Fruit fly (Drosophila melanogaster) whole organism, pupa: ENCODE measurements around the gene LSm3.

Experiments
- CG10348 ChIP-seq: fragments of 200-800 bp; sonication (Bioruptor generic); IDR thresholded peaks from 2 replicates; pipeline ENCODE4 v1.3.6; 2022; ENCODE audit warnings: missing biosample characterization, missing genetic modification characterization
- CG12605 ChIP-seq: fragments of 200-800 bp; sonication (Bioruptor generic); IDR thresholded peaks from 2 replicates; pipeline ENCODE4 v1.3.6; 2022; ENCODE audit warnings: missing biosample characterization, missing genetic modification characterization
- CG13204 ChIP-seq: fragments of 200-800 bp; sonication (Bioruptor generic); optimal IDR thresholded peaks from 2 replicates; lab custom pipeline; 2018; ENCODE audit warnings: missing biosample characterization, mild to moderate bottlenecking, missing genetic modification characterization, moderate library complexity
- CG14655 ChIP-seq: fragments of 200-800 bp; sonication (Bioruptor generic); optimal IDR thresholded peaks from 3 replicates; lab custom pipeline; 2017; ENCODE audit warnings: mild to moderate bottlenecking, missing biosample characterization, missing genetic modification reagents, missing genetic modification characterization
- CG15710 ChIP-seq: fragments of 200-800 bp; sonication (Bioruptor generic); optimal IDR thresholded peaks from 2 replicates; lab custom pipeline; 2018; ENCODE audit warnings: missing biosample characterization, mild to moderate bottlenecking, missing genetic modification characterization, moderate library complexity
- CG17806 ChIP-seq: fragments of 200-800 bp; sonication (Bioruptor generic); optimal IDR thresholded peaks from 2 replicates; lab custom pipeline; 2018; ENCODE audit warnings: missing biosample characterization, mild to moderate bottlenecking, missing genetic modification characterization, moderate library complexity
- CG32121 ChIP-seq: fragments of 200-800 bp; sonication (Bioruptor generic); IDR thresholded peaks from 2 replicates; pipeline ENCODE4 v1.3.6; 2022; ENCODE audit warnings: missing biosample characterization, missing genetic modification characterization
- CG34367 ChIP-seq: fragments of 200-800 bp; sonication (Bioruptor generic); optimal IDR thresholded peaks from 2 replicates; lab custom pipeline; 2018; ENCODE audit warnings: missing biosample characterization, mild to moderate bottlenecking, missing genetic modification characterization
- CG4496 ChIP-seq: fragments of 200-800 bp; sonication (Bioruptor generic); IDR thresholded peaks from 3 replicates; pipeline ENCODE4 v1.3.6; 2022; ENCODE audit warnings: missing biosample characterization, missing genetic modification characterization
- CG8159 ChIP-seq: fragments of 200-800 bp; sonication (Bioruptor generic); optimal IDR thresholded peaks from 3 replicates; lab custom pipeline; 2018; ENCODE audit warnings: missing biosample characterization, mild to moderate bottlenecking, missing genetic modification characterization, moderate library complexity
- CG8301 ChIP-seq: fragments of 200-800 bp; sonication (Bioruptor generic); optimal IDR thresholded peaks from 2 replicates; lab custom pipeline; 2018; ENCODE audit warnings: missing biosample characterization, mild to moderate bottlenecking, missing genetic modification characterization
- CG9948 ChIP-seq: fragments of 200-800 bp; sonication (Bioruptor generic); optimal IDR thresholded peaks from 2 replicates; lab custom pipeline; 2018; ENCODE audit warnings: missing biosample characterization, mild to moderate bottlenecking, missing genetic modification characterization, moderate library complexity
- D1 ChIP-seq: fragments of 200-800 bp; sonication (Bioruptor generic); optimal IDR thresholded peaks from 2 replicates; lab custom pipeline; 2018; ENCODE audit warnings: missing biosample characterization, mild to moderate bottlenecking, missing genetic modification characterization, moderate library complexity
- EcR ChIP-seq: fragments of 200-800 bp; sonication (Bioruptor generic); optimal IDR thresholded peaks from 3 replicates; lab custom pipeline; 2019; ENCODE audit warnings: missing biosample characterization, missing genetic modification characterization, mild to moderate bottlenecking, moderate library complexity, missing genetic modification reagents
- Ets98B ChIP-seq: fragments of 200-800 bp; sonication (Bioruptor generic); IDR thresholded peaks from 2 replicates; pipeline ENCODE4 v1.3.6; 2022; ENCODE audit warnings: missing biosample characterization, missing genetic modification characterization
- Pif1A ChIP-seq: fragments of 200-800 bp; sonication (Bioruptor generic); optimal IDR thresholded peaks from 3 replicates; lab custom pipeline; 2016; ENCODE audit warnings: missing biosample characterization, missing genetic modification characterization
- Pif1B ChIP-seq: fragments of 200-800 bp; sonication (Bioruptor generic); optimal IDR thresholded peaks from 3 replicates; lab custom pipeline; 2016; ENCODE audit warnings: missing biosample characterization, missing genetic modification characterization
- Snoo ChIP-seq: fragments of 200-800 bp; sonication (Bioruptor generic); optimal IDR thresholded peaks from 3 replicates; lab custom pipeline; 2017; ENCODE audit warnings: missing biosample characterization, mild to moderate bottlenecking, missing genetic modification characterization, inconsistent platforms
- fd96Ca ChIP-seq: fragments of 200-800 bp; sonication (Bioruptor generic); IDR thresholded peaks from 3 replicates; pipeline ENCODE4 v1.3.6; 2022; ENCODE audit warnings: missing biosample characterization, missing genetic modification characterization
- gl ChIP-seq: fragments of 200-800 bp; sonication (Bioruptor generic); optimal IDR thresholded peaks from 2 replicates; lab custom pipeline; 2018; ENCODE audit warnings: missing biosample characterization, mild to moderate bottlenecking, missing genetic modification characterization
- rn ChIP-seq: fragments of 200-800 bp; sonication (Bioruptor generic); IDR thresholded peaks from 2 replicates; pipeline ENCODE4 v1.3.6; 2022; ENCODE audit warnings: missing biosample characterization, missing genetic modification characterization

The LSm3 gene

DNA sequence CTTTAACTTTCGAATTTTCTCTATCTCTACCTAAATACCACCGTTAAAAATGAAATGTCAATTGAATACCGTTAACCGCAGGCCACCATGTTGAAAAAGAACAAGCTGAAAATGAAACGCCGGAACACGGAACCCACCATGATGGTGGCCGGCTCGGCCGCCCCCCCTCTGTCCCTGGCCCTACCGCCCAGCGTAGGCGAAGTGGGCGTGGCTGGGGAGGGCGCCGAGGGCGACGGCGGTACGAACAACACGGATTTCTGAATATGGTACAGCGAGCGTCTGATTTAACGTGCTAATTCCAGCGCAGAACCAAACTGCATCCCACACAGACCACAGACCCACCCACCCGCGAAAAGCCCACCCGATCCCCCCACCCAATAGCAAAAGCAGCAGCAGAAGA lies 14.4 kb upstream of the LSm3 start:
- TF ChIP-seq Snoo = no peak
- no peak for TF ChIP-seq rn (GFP tag; lab: Robert Waterston, UW)
- no peak for TF ChIP-seq Pif1B (GFP tag; lab: Kevin White, UChicago)
- no peak for TF ChIP-seq CG32121
- no peak for TF ChIP-seq CG8301 (tag; lab: Kevin White, UChicago)
- TF ChIP-seq Ets98B (GFP tag; lab: Robert Waterston, UW) = no peak
- no peak for TF ChIP-seq CG4496 (GFP tag; lab: Robert Waterston, UW)
- no peak for TF ChIP-seq D1
- TF ChIP-seq CG15710 = no peak
- no peak for TF ChIP-seq CG34367 (tag; lab: Kevin White, UChicago)
- no peak for TF ChIP-seq Pif1A (GFP tag; lab: Kevin White, UChicago)
- TF ChIP-seq CG9948 (tag; lab: Kevin White, UChicago) = no peak
- no peak for TF ChIP-seq CG8159 (tag; lab: Kevin White, UChicago)
- TF ChIP-seq EcR (GFP tag; lab: Kevin White, UChicago) = no peak
- no peak for TF ChIP-seq CG10348 (GFP tag; lab: Robert Waterston, UW)
- TF ChIP-seq fd96Ca (GFP tag; lab: Robert Waterston, UW) = no peak
- no peak for TF ChIP-seq CG17806
- no peak for TF ChIP-seq CG14655 (GFP tag; lab: Kevin White, UChicago)
- TF ChIP-seq, all 21 proteins: peak for 0

DNA sequence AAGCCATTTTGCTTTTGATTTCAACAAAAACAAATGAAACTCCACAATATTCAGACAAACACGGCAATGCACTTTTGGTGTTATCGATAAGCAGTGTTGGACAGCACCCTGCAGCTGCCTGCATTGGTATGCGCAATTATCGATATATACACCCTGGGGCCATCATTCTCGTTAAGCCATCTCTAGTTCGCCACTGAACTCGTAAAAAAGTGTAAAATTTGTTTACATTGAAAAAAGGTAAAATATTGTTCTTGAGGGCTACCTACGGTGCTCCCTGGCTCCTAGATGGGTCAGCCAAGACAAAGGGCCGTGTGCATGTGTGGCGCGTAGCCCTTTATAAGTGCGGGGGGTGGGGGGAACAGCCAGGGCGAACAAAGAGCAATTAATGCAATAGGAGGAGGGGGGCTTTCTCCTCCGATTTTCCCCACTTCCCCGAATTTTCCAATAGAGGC lies 9.6 kb upstream of the LSm3 start, which contains the start of the genes CG13603 and CG5902:
TSS of gene CG13603 (minus strand) at position 91 of the 452 bp plus-strand sequence.
TSS of gene CG5902 (plus strand) at position 164 of the 452 bp plus-strand sequence.
- TF ChIP-seq CG15710 = peak; percentile 16
- TF ChIP-seq Pif1A (GFP tag; lab: Kevin White, UChicago) = no peak
- TF ChIP-seq CG9948 (tag; lab: Kevin White, UChicago) = no peak
- TF ChIP-seq EcR (GFP tag; lab: Kevin White, UChicago) = peak; percentile 70
- TF ChIP-seq CG14655 (GFP tag; lab: Kevin White, UChicago) = no peak
- TF ChIP-seq CG34367 (tag; lab: Kevin White, UChicago) = no peak
- TF ChIP-seq Ets98B (GFP tag; lab: Robert Waterston, UW) = peak; percentile 30
- no peak for TF ChIP-seq CG13204 (GFP tag; lab: Kevin White, UChicago)
- TF ChIP-seq CG32121 = peak; percentile 42; the same call in 1 of the 2 replicates
- peak; percentile 48 for TF ChIP-seq gl
- peak; percentile 57; the same call in 1 of the 3 replicates for TF ChIP-seq fd96Ca (GFP tag; lab: Robert Waterston, UW)
- TF ChIP-seq rn (GFP tag; lab: Robert Waterston, UW) = 0 out of 2 replicates have a peak, but pooled peaks have one; percentile 8

DNA sequence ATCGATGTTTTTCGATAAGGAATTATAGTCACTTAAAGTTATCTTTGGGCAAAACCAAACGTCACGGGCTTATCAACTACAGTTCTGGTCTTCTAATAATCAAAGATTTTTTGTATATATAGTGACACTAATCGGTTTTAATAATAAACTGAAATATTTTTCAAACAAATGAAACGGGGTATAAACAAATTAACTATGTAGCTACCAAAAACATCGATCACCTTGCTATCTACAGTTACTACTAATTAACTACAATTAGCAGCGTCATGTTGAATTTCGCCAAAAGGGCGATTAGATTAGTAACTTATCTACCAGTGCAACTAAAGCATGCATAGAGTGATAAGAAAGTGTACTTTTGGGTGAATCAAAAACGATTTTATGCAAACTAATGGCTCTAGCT lies 4.7 kb upstream of the LSm3 start:
- TF ChIP-seq CG14655 (GFP tag; lab: Kevin White, UChicago) = no peak
- TF ChIP-seq D1 = no peak
- TF ChIP-seq CG13204 (GFP tag; lab: Kevin White, UChicago) = no peak
- no peak for TF ChIP-seq CG10348 (GFP tag; lab: Robert Waterston, UW)
- TF ChIP-seq Ets98B (GFP tag; lab: Robert Waterston, UW) = no peak
- no peak for TF ChIP-seq CG4496 (GFP tag; lab: Robert Waterston, UW)

DNA sequence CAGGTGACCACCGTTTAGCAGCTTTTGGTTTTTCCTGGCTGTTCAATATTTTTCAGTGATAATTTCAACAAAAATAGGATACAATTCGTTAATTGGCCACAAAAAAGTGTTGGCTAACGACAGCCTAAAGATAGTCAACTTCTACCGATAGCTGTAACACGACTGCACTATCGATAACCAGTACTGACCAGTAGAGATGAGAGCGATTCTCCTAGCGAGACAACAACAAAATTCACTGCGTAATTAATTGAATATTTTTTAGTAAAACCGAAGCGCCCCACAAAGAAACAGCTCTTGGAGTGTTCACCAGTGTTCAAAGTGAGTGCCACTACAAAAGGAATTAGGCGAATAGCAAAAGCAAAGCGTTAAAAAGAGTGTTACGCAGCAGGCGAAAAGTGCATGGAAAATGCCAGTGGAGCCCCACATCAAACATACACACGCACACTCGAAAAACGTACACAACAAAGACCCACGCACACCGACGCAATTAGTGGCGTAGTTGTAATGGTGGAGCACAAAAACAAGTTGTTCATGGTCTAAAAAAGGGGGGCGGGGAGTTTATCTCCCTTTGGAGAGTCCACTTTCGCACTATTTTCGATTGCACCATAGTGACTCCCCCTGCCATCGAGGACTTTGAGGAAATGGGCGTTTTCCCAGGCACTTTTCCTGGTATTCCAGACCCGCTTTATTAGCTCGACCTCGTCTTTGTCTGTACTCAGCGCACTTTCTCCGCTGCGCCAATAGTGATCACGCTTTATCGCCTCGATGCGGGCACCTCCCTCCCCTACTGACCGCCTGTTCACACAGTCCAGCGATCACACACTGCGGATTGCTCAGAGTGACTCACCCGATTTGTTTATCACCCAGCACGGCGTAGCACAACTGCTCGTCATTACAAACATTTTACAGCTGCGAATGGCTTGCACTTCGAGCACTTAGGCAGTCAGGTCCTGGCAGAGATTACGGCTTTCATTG lies 3.0 kb upstream of the LSm3 start, which contains the start of the genes Epp and Rab7:
TSS of gene Epp (minus strand) at position 94 of the 975 bp plus-strand sequence.
TSS of gene Rab7 (plus strand) at position 186 of the 975 bp plus-strand sequence.
- no peak for TF ChIP-seq CG14655 (GFP tag; lab: Kevin White, UChicago)
- peak; percentile 68 for TF ChIP-seq gl
- TF ChIP-seq Snoo = peak; percentile 9
- peak; percentile 5 for TF ChIP-seq CG34367 (tag; lab: Kevin White, UChicago)
- TF ChIP-seq CG10348 (GFP tag; lab: Robert Waterston, UW) = no peak
- TF ChIP-seq D1 = no peak
- peak; percentile 34; the same call in 1 of the 2 replicates for TF ChIP-seq Ets98B (GFP tag; lab: Robert Waterston, UW)
- TF ChIP-seq Pif1B (GFP tag; lab: Kevin White, UChicago) = no peak
- peak; percentile 54; the same call in 2 of the 3 replicates for TF ChIP-seq CG4496 (GFP tag; lab: Robert Waterston, UW)
- peak; percentile 7 for TF ChIP-seq CG15710
- peak; percentile 47; the same call in 1 of the 3 replicates for TF ChIP-seq fd96Ca (GFP tag; lab: Robert Waterston, UW)
- no peak for TF ChIP-seq rn (GFP tag; lab: Robert Waterston, UW)
- TF ChIP-seq CG9948 (tag; lab: Kevin White, UChicago) = no peak
- TF ChIP-seq Pif1A (GFP tag; lab: Kevin White, UChicago) = no peak
- no peak for TF ChIP-seq CG8159 (tag; lab: Kevin White, UChicago)
- peak; percentile 28 for TF ChIP-seq CG32121
- TF ChIP-seq CG13204 (GFP tag; lab: Kevin White, UChicago) = no peak
- TF ChIP-seq CG8301 (tag; lab: Kevin White, UChicago) = peak; percentile 11
- peak; percentile 41 for TF ChIP-seq CG12605 (GFP tag; lab: Robert Waterston, UW)
- peak; percentile 48 for TF ChIP-seq EcR (GFP tag; lab: Kevin White, UChicago)
- TF ChIP-seq CG17806 = no peak

DNA sequence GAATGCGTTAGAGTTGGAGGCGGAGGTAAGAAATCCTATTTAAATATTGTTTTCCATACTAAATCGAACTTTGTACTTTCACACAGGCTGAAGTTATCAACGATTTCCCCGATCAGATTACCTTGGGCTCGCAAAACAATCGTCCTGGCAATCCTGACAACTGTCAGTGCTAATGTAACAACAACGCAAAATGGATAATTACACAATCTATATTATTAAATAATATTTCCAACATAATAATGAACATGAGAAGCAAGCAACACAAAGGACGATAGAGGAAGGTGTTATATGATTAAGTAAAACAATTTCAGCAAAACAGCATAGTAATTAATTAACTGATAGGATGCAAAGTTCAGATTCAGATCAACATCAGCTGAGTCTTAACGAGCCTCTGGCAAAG lies 1.5 kb upstream of the LSm3 start:
- no peak for TF ChIP-seq EcR (GFP tag; lab: Kevin White, UChicago)
- no peak for TF ChIP-seq CG8301 (tag; lab: Kevin White, UChicago)
- no peak for TF ChIP-seq CG17806
- TF ChIP-seq Pif1B (GFP tag; lab: Kevin White, UChicago) = no peak
- TF ChIP-seq CG15710 = no peak
- TF ChIP-seq Snoo = no peak
- TF ChIP-seq CG12605 (GFP tag; lab: Robert Waterston, UW) = no peak
- TF ChIP-seq, all 21 proteins: peak for 0
